Fruit fly (Drosophila melanogaster) whole organism, embryonic: ENCODE measurements around the gene qless.

ENCODE experiments used
- Aef1 ChIP-seq: fragments of 200-800 bp; sonication (Bioruptor generic); IDR thresholded peaks from 3 replicates; pipeline ENCODE4 v1.3.6; 2022; ENCODE audit warnings: missing biosample characterization, missing genetic modification characterization
- Atf-2 ChIP-seq: fragments of 200-800 bp; sonication (Bioruptor generic); optimal IDR thresholded peaks from 2 replicates; lab custom pipeline; 2016; ENCODE audit warnings: missing biosample characterization, missing genetic modification characterization
- BEAF-32 ChIP-seq: fragments of 200-800 bp; sonication (Bioruptor generic); optimal IDR thresholded peaks from 3 replicates; lab custom pipeline; 2017; ENCODE audit warnings: missing biosample characterization, missing genetic modification characterization, mild to moderate bottlenecking, moderate library complexity, missing genetic modification reagents
- Bdp1 ChIP-seq: fragments of 200-800 bp; sonication (Bioruptor generic); optimal IDR thresholded peaks from 3 replicates; lab custom pipeline; 2016; ENCODE audit warnings: missing biosample characterization, missing genetic modification characterization
- CG10959 ChIP-seq: fragments of 200-800 bp; sonication (Bioruptor generic); IDR thresholded peaks from 2 replicates; pipeline ENCODE4 v1.3.6; 2022; ENCODE audit warnings: missing biosample characterization, missing genetic modification characterization
- CG11093 ChIP-seq: fragments of 200-800 bp; sonication (Bioruptor generic); IDR thresholded peaks from 3 replicates; pipeline ENCODE4 v1.3.6; 2022; ENCODE audit warnings: missing biosample characterization, missing genetic modification characterization
- CG11560 ChIP-seq: fragments of 200-800 bp; sonication (Bioruptor generic); IDR thresholded peaks from 3 replicates; pipeline ENCODE4 v1.3.6; 2022; ENCODE audit warnings: missing biosample characterization, missing genetic modification characterization
- CG12299 ChIP-seq: fragments of 200-800 bp; sonication (Bioruptor generic); optimal IDR thresholded peaks from 2 replicates; lab custom pipeline; 2018; ENCODE audit warnings: missing biosample characterization, mild to moderate bottlenecking, missing genetic modification characterization
- CG15479 ChIP-seq: fragments of 200-800 bp; sonication (Bioruptor generic); optimal IDR thresholded peaks from 3 replicates; lab custom pipeline; 2019; ENCODE audit warnings: missing biosample characterization, mild to moderate bottlenecking, missing genetic modification characterization, moderate library complexity
- CG17829 ChIP-seq: fragments of 200-800 bp; optimal IDR thresholded peaks from 2 replicates; lab custom pipeline; 2019; ENCODE audit warnings: missing biosample characterization, mild to moderate bottlenecking, missing genetic modification characterization, moderate library complexity
- CG18476 ChIP-seq: fragments of 200-800 bp; sonication (Bioruptor generic); optimal IDR thresholded peaks from 2 replicates; lab custom pipeline; 2016; ENCODE audit warnings: missing biosample characterization, mild to moderate bottlenecking, missing genetic modification characterization
- CG2875 ChIP-seq: fragments of 200-800 bp; sonication (Bioruptor generic); optimal IDR thresholded peaks from 2 replicates; lab custom pipeline; 2017; ENCODE audit warnings: missing biosample characterization, mild to moderate bottlenecking, missing genetic modification characterization, missing genetic modification reagents
- CG3995 ChIP-seq: fragments of 200-800 bp; sonication (Bioruptor generic); optimal IDR thresholded peaks from 3 replicates; lab custom pipeline; 2016; ENCODE audit warnings: missing biosample characterization, missing genetic modification characterization
- CG4424 ChIP-seq: fragments of 200-800 bp; sonication (Bioruptor generic); optimal IDR thresholded peaks from 3 replicates; lab custom pipeline; 2016; ENCODE audit warnings: missing biosample characterization, missing genetic modification characterization
- CG4707 ChIP-seq: fragments of 200-800 bp; sonication (Bioruptor generic); optimal IDR thresholded peaks from 2 replicates; lab custom pipeline; 2018; ENCODE audit warnings: missing biosample characterization, mild to moderate bottlenecking, missing genetic modification characterization, moderate library complexity
- CG7556 ChIP-seq: fragments of 200-800 bp; sonication (Bioruptor generic); optimal IDR thresholded peaks from 2 replicates; lab custom pipeline; 2017; ENCODE audit warnings: missing biosample characterization, mild to moderate bottlenecking, missing genetic modification characterization
- CG7928 ChIP-seq: fragments of 200-800 bp; sonication (Bioruptor generic); optimal IDR thresholded peaks from 2 replicates; lab custom pipeline; 2017; ENCODE audit warnings: missing biosample characterization, mild to moderate bottlenecking, missing genetic modification characterization
- CG8765 ChIP-seq: fragments of 200-800 bp; sonication (Bioruptor generic); IDR thresholded peaks from 2 replicates; pipeline ENCODE4 v1.3.6; 2022; ENCODE audit warnings: missing biosample characterization, missing genetic modification characterization
- CG8924 ChIP-seq: fragments of 200-800 bp; optimal IDR thresholded peaks from 3 replicates; lab custom pipeline; 2019; ENCODE audit warnings: missing biosample characterization, mild to moderate bottlenecking, missing genetic modification characterization, moderate library complexity
- CHES-1-like ChIP-seq: fragments of 200-800 bp; sonication (Bioruptor generic); optimal IDR thresholded peaks from 2 replicates; lab custom pipeline; 2016; ENCODE audit warnings: missing biosample characterization, missing genetic modification characterization
- Dip2 ChIP-seq: fragments of 200-800 bp; sonication (Bioruptor generic); IDR thresholded peaks from 2 replicates; pipeline ENCODE4 v1.3.6; 2022; ENCODE audit warnings: missing biosample characterization, missing genetic modification characterization
- Dref ChIP-seq: fragments of 200-800 bp; sonication (Bioruptor generic); IDR thresholded peaks from 2 replicates; pipeline ENCODE4 v1.3.6; 2022; ENCODE audit warnings: missing biosample characterization, missing genetic modification characterization
- E2f1 ChIP-seq: fragments of 200-800 bp; sonication (Bioruptor generic); IDR thresholded peaks from 2 replicates; pipeline ENCODE4 v1.3.6; 2022; ENCODE audit warnings: missing biosample characterization, missing genetic modification characterization
- HLHmδ ChIP-seq: fragments of 200-800 bp; sonication (Bioruptor generic); optimal IDR thresholded peaks from 2 replicates; lab custom pipeline; 2018; ENCODE audit warnings: missing biosample characterization, mild to moderate bottlenecking, missing genetic modification characterization, moderate library complexity
- Hand ChIP-seq: fragments of 200-800 bp; sonication (Bioruptor generic); optimal IDR thresholded peaks from 2 replicates; lab custom pipeline; 2017; ENCODE audit warnings: mild to moderate bottlenecking, missing biosample characterization, missing genetic modification reagents, missing genetic modification characterization
- Hey ChIP-seq: fragments of 200-800 bp; sonication (Bioruptor generic); optimal IDR thresholded peaks from 3 replicates; lab custom pipeline; 2018; ENCODE audit warnings: missing biosample characterization, mild to moderate bottlenecking, missing genetic modification characterization
- Hr3 ChIP-seq: fragments of 200-800 bp; sonication (Bioruptor generic); optimal IDR thresholded peaks from 3 replicates; lab custom pipeline; 2016; ENCODE audit warnings: missing biosample characterization, missing genetic modification characterization
- MBD-R2 ChIP-seq: fragments of 200-800 bp; sonication (Bioruptor generic); IDR thresholded peaks from 2 replicates; pipeline ENCODE4 v1.3.6; 2022; ENCODE audit warnings: missing biosample characterization, missing genetic modification characterization
- Mad ChIP-seq: fragments of 200-800 bp; sonication (Bioruptor generic); optimal IDR thresholded peaks from 2 replicates; lab custom pipeline; 2016; ENCODE audit warnings: missing biosample characterization, missing genetic modification characterization
- Max ChIP-seq: fragments of 200-800 bp; sonication (Bioruptor generic); optimal IDR thresholded peaks from 2 replicates; lab custom pipeline; 2016; ENCODE audit warnings: missing biosample characterization, mild to moderate bottlenecking, missing genetic modification characterization
- Neu2 ChIP-seq: fragments of 200-800 bp; sonication (Bioruptor generic); optimal IDR thresholded peaks from 3 replicates; lab custom pipeline; 2016; ENCODE audit warnings: missing biosample characterization, missing genetic modification characterization, borderline replicate concordance
- Ptx1 ChIP-seq: fragments of 200-800 bp; sonication (Bioruptor generic); IDR thresholded peaks from 2 replicates; pipeline ENCODE4 v1.3.6; 2022; ENCODE audit warnings: missing biosample characterization, missing genetic modification characterization
- Sry-β ChIP-seq: fragments of 200-800 bp; sonication (Bioruptor generic); optimal IDR thresholded peaks from 2 replicates; lab custom pipeline; 2018; ENCODE audit warnings: missing biosample characterization, mild to moderate bottlenecking, missing genetic modification characterization, moderate library complexity
- corto ChIP-seq: fragments of 200-800 bp; sonication (Bioruptor generic); optimal IDR thresholded peaks from 2 replicates; lab custom pipeline; 2016; ENCODE audit warnings: missing biosample characterization, mild to moderate bottlenecking, missing genetic modification characterization, moderate library complexity
- dan ChIP-seq: fragments of 200-800 bp; sonication (Bioruptor generic); IDR thresholded peaks from 2 replicates; pipeline ENCODE4 v1.3.6; 2022; ENCODE audit warnings: missing biosample characterization, missing genetic modification characterization
- dpn ChIP-seq, 2 experiments: fragments of 200-800 bp; sonication (Bioruptor generic); optimal IDR thresholded peaks; 3 replicates each; lab custom pipeline; 2016; ENCODE audit warnings: missing biosample characterization in 2 of 2, missing genetic modification characterization in 2 of 2
- en ChIP-seq: fragments of 200-800 bp; sonication (Bioruptor generic); optimal IDR thresholded peaks from 2 replicates; lab custom pipeline; 2016; ENCODE audit warnings: missing biosample characterization, missing genetic modification characterization
- jumu ChIP-seq: fragments of 200-800 bp; sonication (Bioruptor generic); optimal IDR thresholded peaks from 3 replicates; lab custom pipeline; 2016; ENCODE audit warnings: missing biosample characterization, missing genetic modification characterization
- lab ChIP-seq: fragments of 200-800 bp; sonication (Bioruptor generic); optimal IDR thresholded peaks from 3 replicates; lab custom pipeline; 2017; ENCODE audit warnings: missing biosample characterization, missing genetic modification characterization, mild to moderate bottlenecking, moderate library complexity, missing genetic modification reagents
- lov ChIP-seq, 2 experiments: fragments of 200-800 bp in 1 of 2; fragments of >200 bp in 1 of 2; sonication (Bioruptor generic) in 1 of 2; IDR thresholded peaks in 1 of 2; optimal IDR thresholded peaks in 1 of 2; 2 replicates in 1 of 2; 3 replicates in 1 of 2; pipeline versions ENCODE4 v1.3.6 to Lab custom; 2017 to 2022; ENCODE audit warnings: missing biosample characterization in 1 of 2, missing genetic modification characterization in 1 of 2
- maf-S ChIP-seq: fragments of 200-800 bp; sonication (Bioruptor generic); optimal IDR thresholded peaks from 2 replicates; lab custom pipeline; 2016; ENCODE audit warnings: missing biosample characterization, missing genetic modification characterization
- otp ChIP-seq: fragments of 200-800 bp; sonication (Bioruptor generic); IDR thresholded peaks from 3 replicates; pipeline ENCODE4, ENCODE4 v1.3.6; 2022; ENCODE audit warnings: missing biosample characterization, missing genetic modification characterization
- p53 ChIP-seq: fragments of 200-800 bp; sonication (Bioruptor generic); optimal IDR thresholded peaks from 2 replicates; lab custom pipeline; 2016; ENCODE audit warnings: missing biosample characterization, missing genetic modification characterization
- salm ChIP-seq: fragments of 200-800 bp; sonication (Bioruptor generic); optimal IDR thresholded peaks from 2 replicates; lab custom pipeline; 2018; ENCODE audit warnings: missing biosample characterization, mild to moderate bottlenecking, missing genetic modification characterization
- sd ChIP-seq: fragments of 200-800 bp; sonication (Bioruptor generic); optimal IDR thresholded peaks from 3 replicates; lab custom pipeline; 2018; ENCODE audit warnings: missing biosample characterization, mild to moderate bottlenecking, missing genetic modification characterization, moderate library complexity
- sens-2 ChIP-seq: fragments of 200-800 bp; sonication (Bioruptor generic); IDR thresholded peaks from 2 replicates; pipeline ENCODE4 v1.3.6; 2022; ENCODE audit warnings: missing biosample characterization, missing genetic modification characterization
- sqz ChIP-seq: fragments of 200-800 bp; sonication (Bioruptor generic); optimal IDR thresholded peaks from 3 replicates; lab custom pipeline; 2018; ENCODE audit warnings: missing biosample characterization, mild to moderate bottlenecking, missing genetic modification characterization
- tup ChIP-seq: fragments of 200-800 bp; sonication (Bioruptor generic); optimal IDR thresholded peaks from 2 replicates; lab custom pipeline; 2016; ENCODE audit warnings: missing biosample characterization, mild to moderate bottlenecking, missing genetic modification characterization, moderate library complexity
- unc-4 ChIP-seq: fragments of 200-800 bp; sonication (Bioruptor generic); IDR thresholded peaks from 2 replicates; pipeline ENCODE4 v1.3.6; 2022; ENCODE audit warnings: missing biosample characterization, missing genetic modification characterization; ENCODE audit not compliant: partially characterized antibody

qless gene

DNA sequence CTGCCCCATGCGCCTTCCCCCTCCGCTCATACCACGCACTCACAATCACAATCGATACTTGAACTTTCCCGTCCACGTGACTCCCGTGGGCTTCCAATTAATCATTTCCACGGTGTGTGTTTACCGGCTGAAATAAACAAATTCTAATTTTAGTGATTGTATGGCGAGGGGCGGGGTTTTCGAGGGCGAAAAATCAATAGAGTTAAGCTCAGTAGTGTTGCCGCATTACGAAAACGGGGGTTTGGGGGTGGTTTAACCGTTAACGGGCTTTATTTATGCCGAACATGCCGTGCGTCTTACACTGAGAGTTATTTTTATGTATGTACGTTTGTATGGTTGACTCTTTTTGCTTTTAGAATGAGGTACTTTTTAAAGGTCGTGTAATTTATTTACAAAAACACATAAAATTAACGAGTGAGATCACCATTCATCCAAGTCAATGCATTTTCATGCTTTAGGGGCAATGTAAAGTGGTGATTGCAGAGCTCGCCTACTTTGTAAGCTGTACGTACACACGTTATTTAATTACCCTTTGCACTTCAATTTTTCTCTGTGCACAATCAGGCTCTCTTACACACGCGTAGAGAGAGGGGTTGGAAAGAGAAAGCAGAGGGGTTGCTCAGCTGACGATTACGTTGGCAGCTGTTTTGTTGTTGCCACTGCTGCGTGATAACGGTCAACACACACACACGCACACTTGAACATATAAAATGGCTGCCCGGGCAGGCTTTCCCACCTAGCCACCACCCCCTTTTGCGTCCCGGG is 30.1 kb downstream of the qless start (continued):
- peak; percentile 85 to 89 for TF ChIP-seq dpn (GFP tag; optimal IDR thresholded peaks at IDR 0.05; lab: Kevin White, UChicago)
- TF ChIP-seq CG8924 = peak; percentile 87
- TF ChIP-seq p53 (GFP tag; lab: Kevin White, UChicago) = peak; percentile 37
- TF ChIP-seq CG11093 (GFP tag; lab: Robert Waterston, UW) = peak; percentile 66; the same call in 2 of the 3 replicates
- TF ChIP-seq Neu2 (GFP tag; lab: Kevin White, UChicago) = peak; percentile 16
- TF ChIP-seq CG4424 (GFP tag; lab: Kevin White, UChicago) = peak; percentile 68
- peak; percentile 84 for TF ChIP-seq maf-S (GFP tag; lab: Kevin White, UChicago)
- no peak for TF ChIP-seq dan (GFP tag; lab: Robert Waterston, UW)
- TF ChIP-seq CG10959 (GFP tag; lab: Robert Waterston, UW) = no peak
- no peak for TF ChIP-seq CG8765 (GFP tag; lab: Robert Waterston, UW)
- TF ChIP-seq Sry-β (GFP tag; lab: Kevin White, UChicago) = peak; percentile 16
- TF ChIP-seq MBD-R2 = no peak
- TF ChIP-seq Max = peak; percentile 72
- no peak for TF ChIP-seq otp (GFP tag; lab: Robert Waterston, UW)
- TF ChIP-seq Ptx1 (GFP tag; lab: Robert Waterston, UW) = no peak
- TF ChIP-seq CG4707 (GFP tag; lab: Kevin White, UChicago) = peak; percentile 58
- peak; percentile 73 for TF ChIP-seq CG2875 (GFP tag; lab: Kevin White, UChicago)
- peak; percentile 94 for TF ChIP-seq CG7556 (GFP tag; lab: Kevin White, UChicago)
- TF ChIP-seq sd = peak; percentile 48
- TF ChIP-seq CG15479 (GFP tag; lab: Kevin White, UChicago) = peak; percentile 40
- no peak for TF ChIP-seq BEAF-32 (GFP tag; lab: Kevin White, UChicago)
- no peak for TF ChIP-seq corto
- TF ChIP-seq CG3995 (GFP tag; lab: Kevin White, UChicago) = peak; percentile 27
- peak; percentile 84 for TF ChIP-seq Hand
- no peak for TF ChIP-seq CG11560
- peak; percentile 75 for TF ChIP-seq CG12299 (tag; lab: Kevin White, UChicago)
- TF ChIP-seq unc-4 (GFP tag; lab: Robert Waterston, UW) = no peak
- peak; percentile 78 for TF ChIP-seq jumu (GFP tag; lab: Kevin White, UChicago)
- no peak for TF ChIP-seq sens-2 (GFP tag; lab: Robert Waterston, UW)
- no peak for TF ChIP-seq lov (optimal IDR thresholded peaks at IDR 0.05; lab: Kevin White, UChicago)
- no peak for TF ChIP-seq lov (GFP tag; IDR thresholded peaks at IDR 0.05; lab: Robert Waterston, UW)
- peak; percentile 85 for TF ChIP-seq Hr3 (GFP tag; lab: Kevin White, UChicago)
- TF ChIP-seq Aef1 = no peak
- TF ChIP-seq en (GFP tag; lab: Kevin White, UChicago) = peak; percentile 81
- TF ChIP-seq Dip2 (GFP tag; lab: Robert Waterston, UW) = no peak
- no peak for TF ChIP-seq Hey (tag; lab: Kevin White, UChicago)
- peak; percentile 65 for TF ChIP-seq Mad (GFP tag; lab: Kevin White, UChicago)
- TF ChIP-seq CG18476 = peak; percentile 76
- peak; percentile 76 for TF ChIP-seq CHES-1-like (GFP tag; lab: Kevin White, UChicago)
- TF ChIP-seq Dref (GFP tag; lab: Robert Waterston, UW) = no peak
- peak; percentile 80 for TF ChIP-seq CG17829 (tag; lab: Kevin White, UChicago)
- no peak for TF ChIP-seq E2f1
- TF ChIP-seq sqz = peak; percentile 27
- peak; percentile 89 for TF ChIP-seq lab (GFP tag; lab: Kevin White, UChicago)
- peak; percentile 50 for TF ChIP-seq tup (GFP tag; lab: Kevin White, UChicago)
- peak; percentile 69 for TF ChIP-seq Bdp1 (GFP tag; lab: Kevin White, UChicago)
- no peak for TF ChIP-seq HLHmδ (GFP tag; lab: Kevin White, UChicago)
- peak; percentile 66 for TF ChIP-seq salm
- peak; percentile 50 for TF ChIP-seq CG7928
- TF ChIP-seq Atf-2 (GFP tag; lab: Kevin White, UChicago) = peak; percentile 83
